Fruit fly (Drosophila melanogaster): ENCODE measurements around the gene CG7065.
A peak's percentile ranks its signal among the peaks of the same experiment; 100 is the strongest.

The CG7065 gene

DNA sequence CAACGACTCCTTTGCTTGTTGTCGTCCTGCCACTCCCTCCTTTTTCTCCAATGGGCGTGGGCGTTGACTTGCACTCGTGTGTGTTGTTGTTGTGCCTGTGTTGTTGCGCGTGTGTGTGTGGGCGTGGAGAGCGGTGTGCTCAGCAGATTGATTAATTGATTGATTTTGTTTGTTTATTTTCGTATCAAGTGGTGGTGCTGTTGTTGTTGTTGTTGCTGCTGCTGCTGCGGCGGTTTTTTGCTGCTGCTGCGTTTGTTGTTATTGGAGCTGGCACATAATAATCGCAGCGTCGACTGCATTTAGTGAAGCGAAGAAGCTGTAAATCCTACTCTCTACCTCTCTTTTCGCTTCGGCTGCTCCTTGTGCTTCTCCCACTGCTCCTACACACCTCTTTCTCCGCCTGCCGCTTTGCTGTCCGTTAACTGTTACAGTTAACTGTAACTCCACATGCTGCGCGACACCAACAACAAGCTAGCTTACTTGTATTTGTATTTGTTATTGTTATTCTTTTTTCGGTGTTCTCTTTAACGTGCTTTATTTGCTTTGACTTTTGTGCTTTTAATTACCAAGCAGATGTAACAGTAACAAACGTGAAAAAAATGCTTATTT is 7.9 kb upstream of the CG7065 start:
- TF ChIP-seq insv (optimal IDR thresholded peaks at IDR 0.05) (no peak), psq (optimal IDR thresholded peaks at IDR 0.05) (no peak), h (optimal IDR thresholded peaks at IDR 0.05) (no peak), ttk (optimal IDR thresholded peaks at IDR 0.05) (no peak), Sin3A (optimal IDR thresholded peaks at IDR 0.05) (no peak)

DNA sequence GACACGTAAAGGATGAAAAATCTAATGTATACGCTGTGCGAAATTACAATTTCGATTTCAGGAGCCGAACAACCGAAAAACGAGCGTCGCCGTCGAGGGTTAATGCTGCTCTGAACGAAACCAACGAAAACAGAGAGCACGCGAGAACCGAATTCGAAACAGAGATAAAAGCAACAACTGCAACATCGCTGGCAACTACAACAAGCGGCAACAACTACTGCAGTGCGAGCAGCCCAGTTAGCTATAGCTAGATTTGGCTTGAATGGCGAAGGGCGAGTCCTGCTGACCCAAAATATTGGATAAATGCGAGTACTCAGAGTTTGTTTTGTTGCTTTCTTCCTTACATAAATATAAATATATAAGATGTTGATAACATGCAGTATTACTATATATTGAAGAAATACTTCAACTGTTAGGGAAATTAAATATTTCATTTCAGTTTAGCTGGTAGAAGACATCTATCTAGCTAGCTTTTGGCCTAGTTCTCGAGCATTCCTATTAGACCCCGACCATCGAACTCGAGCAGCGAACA is 7.3 kb upstream of the CG7065 start, which contains the start of gene fend:
TSS of gene fend (minus strand) at position 178 of the 532 bp plus-strand sequence.
- TF ChIP-seq h (optimal IDR thresholded peaks at IDR 0.05) (no peak), ttk (optimal IDR thresholded peaks at IDR 0.05) (no peak), Sin3A (optimal IDR thresholded peaks at IDR 0.05) (no peak), Myc (optimal IDR thresholded peaks at IDR 0.05) (no peak), psq (optimal IDR thresholded peaks at IDR 0.05) (no peak), insv (optimal IDR thresholded peaks at IDR 0.05) (no peak)

DNA sequence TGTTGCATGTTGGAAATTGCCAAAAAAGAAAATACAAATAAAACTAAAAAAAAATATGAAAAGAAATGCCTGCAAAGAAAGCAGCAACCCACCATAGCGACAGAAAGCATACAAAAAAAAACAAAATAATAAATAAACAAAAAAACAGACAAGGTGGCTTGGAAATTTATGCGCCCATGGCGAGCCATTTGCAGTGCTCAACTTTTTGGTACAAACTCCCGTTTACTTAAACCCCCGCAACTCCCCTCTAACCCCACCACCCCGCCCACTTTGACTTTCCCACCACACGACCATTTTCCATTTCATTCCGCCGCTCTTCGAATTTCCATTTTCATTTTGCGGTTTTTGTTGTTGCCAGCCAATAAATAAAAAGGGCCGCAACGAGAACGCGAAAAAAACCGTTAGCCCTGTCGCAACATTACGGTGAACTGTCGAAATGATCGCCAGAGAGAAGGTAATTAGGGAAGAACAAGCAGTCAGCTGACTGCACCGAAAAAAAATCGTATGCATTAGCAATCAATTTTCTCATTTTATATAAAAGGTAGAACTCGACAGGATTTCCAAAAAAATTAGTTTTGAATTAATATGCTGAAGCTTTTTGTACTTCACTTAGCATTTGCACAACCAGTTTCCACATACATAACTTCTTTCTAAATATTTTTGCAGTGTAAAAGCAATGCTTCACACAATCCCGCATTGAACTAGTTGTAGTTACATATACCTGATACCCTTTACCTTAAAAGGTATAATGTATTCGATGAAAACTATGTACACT is 5.3 kb upstream of the CG7065 start:
- TF ChIP-seq ttk (optimal IDR thresholded peaks at IDR 0.05), result no peak
- no peak for TF ChIP-seq Myc (optimal IDR thresholded peaks at IDR 0.05)
- no peak for TF ChIP-seq h (optimal IDR thresholded peaks at IDR 0.05)
- no peak for TF ChIP-seq insv (optimal IDR thresholded peaks at IDR 0.05)
- no peak for TF ChIP-seq psq (optimal IDR thresholded peaks at IDR 0.05)
- TF ChIP-seq Sin3A (optimal IDR thresholded peaks at IDR 0.05), result no peak

DNA sequence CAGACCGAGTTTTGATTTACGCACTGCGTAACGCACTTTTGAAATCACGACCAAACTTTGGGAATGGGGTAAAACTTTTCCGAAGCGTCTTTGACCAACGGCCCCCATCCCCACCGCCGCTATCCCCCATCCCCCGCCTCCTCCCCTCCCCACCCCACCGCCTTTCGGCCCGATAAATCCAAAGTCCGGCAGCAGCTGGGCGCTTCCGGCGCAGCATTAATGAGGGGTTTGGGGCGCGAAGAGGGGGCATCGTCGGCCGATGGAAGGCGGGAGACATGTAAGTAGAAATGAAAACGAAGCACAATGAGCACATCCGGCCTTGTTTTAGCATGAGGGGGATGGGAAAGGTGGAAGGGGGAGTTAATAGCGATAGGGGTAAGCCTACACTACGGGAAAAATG is 3.2 kb upstream of the CG7065 start:
- TF ChIP-seq h (optimal IDR thresholded peaks at IDR 0.05) (no peak), ttk (optimal IDR thresholded peaks at IDR 0.05) (no peak), insv (optimal IDR thresholded peaks at IDR 0.05) (no peak), Sin3A (optimal IDR thresholded peaks at IDR 0.05) (no peak), Myc (optimal IDR thresholded peaks at IDR 0.05) (no peak), psq (optimal IDR thresholded peaks at IDR 0.05) (no peak)

DNA sequence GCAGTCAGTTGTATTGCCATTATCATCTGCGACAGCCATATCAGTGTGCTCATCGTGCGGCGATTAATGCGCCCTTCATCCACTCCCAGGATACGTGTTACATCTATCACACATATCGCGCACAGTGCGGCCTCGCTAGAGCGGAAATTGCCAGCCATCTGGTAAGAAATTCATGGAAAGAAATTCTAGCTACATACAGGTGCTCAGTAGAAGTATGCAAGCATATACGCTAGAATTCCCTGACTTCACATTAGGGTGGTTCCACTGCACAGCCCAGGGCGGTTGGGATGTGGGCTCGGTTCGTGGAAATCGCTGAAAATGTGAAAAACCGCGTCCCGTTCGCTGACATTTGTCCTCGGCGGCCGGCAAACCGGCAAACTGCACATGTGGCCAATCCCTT is 1.1 kb upstream of the CG7065 start:
- TF ChIP-seq psq (optimal IDR thresholded peaks at IDR 0.05) (no peak), ttk (optimal IDR thresholded peaks at IDR 0.05) (no peak), Myc (optimal IDR thresholded peaks at IDR 0.05) (no peak), insv (optimal IDR thresholded peaks at IDR 0.05) (no peak), Sin3A (optimal IDR thresholded peaks at IDR 0.05) (no peak), h (optimal IDR thresholded peaks at IDR 0.05) (no peak)

DNA sequence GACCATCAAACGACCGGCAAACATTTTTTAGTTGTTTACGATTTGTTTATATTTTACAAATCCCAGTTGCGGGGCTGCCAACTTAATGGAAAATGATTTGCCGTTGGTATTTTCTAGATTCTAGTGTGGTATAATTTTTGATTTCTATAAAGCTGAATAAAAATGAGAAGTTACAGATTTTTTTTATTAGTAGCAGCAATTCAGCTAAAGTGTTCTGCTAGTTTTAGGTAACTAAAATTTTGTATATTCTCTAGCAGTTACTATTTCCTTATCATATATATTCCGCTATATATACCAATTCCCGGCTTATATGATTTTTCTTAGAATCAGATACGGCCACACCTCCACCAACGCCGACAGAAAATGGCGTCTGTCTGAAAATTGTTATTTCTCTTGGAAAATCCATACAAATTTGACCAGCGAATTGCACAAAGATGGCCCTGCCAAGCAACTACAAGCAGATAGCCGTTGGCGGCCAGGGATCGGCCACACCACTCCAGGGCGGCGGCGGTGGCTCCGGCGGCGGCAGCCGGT is 6.8 kb downstream of the CG7065 start, which contains the start of the genes fh and Bap111:
TSS of gene fh (minus strand) at position 83 of the 534 bp plus-strand sequence.
TSS of gene Bap111 (plus strand) at position 321 of the 534 bp plus-strand sequence.
- TF ChIP-seq psq (optimal IDR thresholded peaks at IDR 0.05) (no peak), h (optimal IDR thresholded peaks at IDR 0.05) (no peak), insv (optimal IDR thresholded peaks at IDR 0.05) (no peak), Sin3A (optimal IDR thresholded peaks at IDR 0.05) (no peak), Myc (optimal IDR thresholded peaks at IDR 0.05) (no peak), ttk (optimal IDR thresholded peaks at IDR 0.05) (no peak)

DNA sequence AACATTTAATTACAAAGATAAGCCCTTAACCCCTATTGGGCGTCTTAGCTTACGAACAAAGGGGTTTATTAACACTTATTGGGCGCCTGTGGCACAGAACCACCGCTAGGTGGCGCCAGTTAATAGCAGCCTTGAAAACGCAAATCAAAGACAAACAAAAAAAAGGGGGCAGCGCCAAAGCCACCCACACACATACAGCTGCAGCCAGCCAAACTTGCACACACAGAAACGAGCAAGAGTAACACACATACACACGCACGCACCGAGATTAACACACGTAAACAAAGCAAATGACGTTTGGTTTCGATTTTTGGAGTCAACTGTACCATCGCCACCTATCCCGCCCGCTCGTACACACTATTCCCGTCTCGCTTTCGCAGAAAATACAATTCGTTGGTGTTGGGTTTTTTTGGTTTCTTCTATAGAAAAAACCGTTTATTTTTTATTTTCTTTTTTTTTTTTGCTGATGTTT is 9.9 kb downstream of the CG7065 start:
- no peak for TF ChIP-seq psq (optimal IDR thresholded peaks at IDR 0.05)
- no peak for TF ChIP-seq h (optimal IDR thresholded peaks at IDR 0.05)
- no peak for TF ChIP-seq ttk (optimal IDR thresholded peaks at IDR 0.05)
- TF ChIP-seq insv (optimal IDR thresholded peaks at IDR 0.05), result no peak
- no peak for TF ChIP-seq Sin3A (optimal IDR thresholded peaks at IDR 0.05)
- TF ChIP-seq Myc (optimal IDR thresholded peaks at IDR 0.05), result no peak

DNA sequence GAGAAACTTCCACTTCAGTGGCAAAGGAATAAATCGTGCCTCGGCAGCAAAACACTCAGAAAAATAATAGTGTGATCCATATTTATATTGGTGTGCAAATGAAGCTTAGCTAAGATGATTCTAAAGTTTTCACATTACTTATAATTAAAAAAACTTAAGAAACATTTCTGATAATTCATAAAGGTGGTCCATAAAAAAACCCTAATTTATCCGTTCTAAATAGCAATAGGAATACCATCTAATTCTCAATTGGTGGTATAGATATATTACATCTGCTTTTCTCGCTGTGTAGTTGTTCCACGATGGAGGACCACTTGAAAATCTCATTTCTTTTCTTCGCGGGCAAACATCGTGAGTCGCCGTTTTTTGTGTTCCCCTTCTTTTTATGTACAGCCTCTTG is 12.8 kb downstream of the CG7065 start:
- TF ChIP-seq psq (optimal IDR thresholded peaks at IDR 0.05), result no peak
- TF ChIP-seq h (optimal IDR thresholded peaks at IDR 0.05), result no peak
- TF ChIP-seq insv (optimal IDR thresholded peaks at IDR 0.05), result no peak
- TF ChIP-seq Myc (optimal IDR thresholded peaks at IDR 0.05), result no peak
- TF ChIP-seq ttk (optimal IDR thresholded peaks at IDR 0.05), result no peak
- no peak for TF ChIP-seq Sin3A (optimal IDR thresholded peaks at IDR 0.05)

DNA sequence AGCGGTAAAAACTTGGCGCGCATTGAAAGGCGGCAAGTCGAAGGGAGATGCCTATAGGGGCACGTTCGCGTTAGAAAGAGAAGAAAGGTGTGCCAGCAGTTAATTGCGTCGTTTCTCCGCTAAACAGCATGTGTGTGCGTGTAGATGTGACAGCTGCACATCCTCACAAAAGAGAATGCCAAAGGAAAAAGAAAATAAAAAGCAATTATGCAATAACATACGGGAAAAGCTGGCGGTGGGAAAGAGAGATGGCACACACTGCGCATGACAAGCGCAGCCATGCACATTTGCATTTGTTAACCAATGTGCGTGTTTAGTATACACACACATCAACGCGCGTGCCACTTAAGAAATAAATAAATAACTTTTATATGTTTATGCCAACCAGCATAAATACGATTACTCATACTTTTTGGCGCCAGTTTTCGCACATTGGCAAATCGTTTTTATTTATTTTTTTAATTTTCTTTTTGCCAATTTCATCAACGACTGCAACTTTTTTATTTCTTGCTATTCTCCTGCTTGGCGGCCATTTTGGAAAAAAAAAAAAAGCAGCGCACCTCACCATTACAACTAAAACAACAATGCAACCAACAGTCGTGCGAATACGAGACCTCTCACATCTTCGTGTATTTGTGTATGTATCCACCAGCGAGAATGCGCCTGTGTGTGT is 13.6 kb downstream of the CG7065 start:
- TF ChIP-seq Myc (optimal IDR thresholded peaks at IDR 0.05), result no peak
- no peak for TF ChIP-seq Sin3A (optimal IDR thresholded peaks at IDR 0.05)
- TF ChIP-seq psq (optimal IDR thresholded peaks at IDR 0.05), result no peak
- no peak for TF ChIP-seq insv (optimal IDR thresholded peaks at IDR 0.05)
- no peak for TF ChIP-seq h (optimal IDR thresholded peaks at IDR 0.05)
- TF ChIP-seq ttk (optimal IDR thresholded peaks at IDR 0.05), result no peak

DNA sequence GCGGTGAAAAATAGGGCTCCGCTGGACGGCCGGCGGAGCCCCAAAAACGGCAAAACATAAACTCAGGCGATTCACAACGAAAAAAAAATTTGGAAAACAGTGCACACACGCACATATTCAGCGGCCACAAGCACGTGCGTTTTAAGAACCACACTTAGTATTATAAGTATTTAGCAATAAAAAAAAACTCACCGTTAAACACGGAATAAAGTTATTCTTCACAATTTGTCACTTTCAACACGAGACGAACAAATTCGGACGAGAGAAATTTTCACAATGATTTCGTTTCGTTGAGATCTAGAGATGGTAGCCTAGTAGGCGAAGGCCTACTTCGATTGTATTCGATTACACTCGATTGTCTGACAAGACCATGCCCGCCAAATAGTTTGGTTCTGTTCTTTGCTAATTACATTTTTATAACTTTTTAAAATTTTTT is 14.1 kb downstream of the CG7065 start, which contains the start of gene His3.3B:
TSS of gene His3.3B (minus strand) at position 282 of the 436 bp plus-strand sequence.
- no peak for TF ChIP-seq ttk (optimal IDR thresholded peaks at IDR 0.05)
- TF ChIP-seq Myc (optimal IDR thresholded peaks at IDR 0.05), result no peak
- TF ChIP-seq insv (optimal IDR thresholded peaks at IDR 0.05), result no peak
- TF ChIP-seq h (optimal IDR thresholded peaks at IDR 0.05), result no peak
- no peak for TF ChIP-seq Sin3A (optimal IDR thresholded peaks at IDR 0.05)
- no peak for TF ChIP-seq psq (optimal IDR thresholded peaks at IDR 0.05)

DNA sequence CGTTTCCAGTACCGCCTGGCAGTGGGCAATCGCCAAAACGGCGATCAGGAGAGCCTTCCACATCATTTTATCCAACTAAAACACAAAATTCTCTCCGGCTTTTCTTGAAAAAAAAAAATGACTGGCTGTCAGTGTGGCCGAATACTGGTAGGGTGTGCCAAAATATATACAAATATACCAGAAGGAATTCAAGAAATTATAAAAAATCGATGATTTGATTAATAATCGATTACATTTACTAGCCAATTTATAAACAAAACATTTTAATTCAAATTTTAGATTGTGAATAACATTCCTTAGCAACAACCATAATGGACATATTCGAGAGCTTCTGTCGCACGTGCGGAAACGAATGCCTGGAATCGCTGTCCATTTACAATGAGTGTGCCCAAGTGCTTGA is 16.1 kb downstream of the CG7065 start, which contains the start of the genes Ost48 and Dlip1:
TSS of gene Ost48 (minus strand) at position 150 of the 400 bp plus-strand sequence.
TSS of gene Dlip1 (plus strand) at position 257 of the 400 bp plus-strand sequence.
- TF ChIP-seq psq (optimal IDR thresholded peaks at IDR 0.05) (no peak), Sin3A (optimal IDR thresholded peaks at IDR 0.05) (peak; percentile 55)

All from Kc167 (cell line).